Worm (Caenorhabditis elegans) whole organism, late embryonic: ENCODE data around the gene wht-6.

Experiments
- F13H6.1 ChIP-seq: sonication (generic microtip); optimal IDR thresholded peaks from 2 replicates; lab custom pipeline; 2016; ENCODE audit warnings: missing genetic modification characterization, missing compliant biosample characterization
- ama-1 ChIP-seq: fragments of 150-350 bp; optimal IDR thresholded peaks from 2 replicates; lab custom pipeline; 2014
- fax-1 ChIP-seq: sonication (generic microtip); optimal IDR thresholded peaks from 2 replicates; lab custom pipeline; 2016; ENCODE audit warnings: missing genotype, missing genetic modification characterization, missing compliant biosample characterization
- gmeb-2 ChIP-seq: sonication (generic microtip); optimal IDR thresholded peaks from 2 replicates; lab custom pipeline; 2016; ENCODE audit warnings: missing genetic modification characterization, inconsistent platforms, missing compliant biosample characterization
- hlh-15 ChIP-seq: sonication (generic microtip); optimal IDR thresholded peaks from 2 replicates; lab custom pipeline; 2016; ENCODE audit warnings: missing genetic modification characterization, missing compliant biosample characterization
- unc-42 ChIP-seq: sonication (generic microtip); optimal IDR thresholded peaks from 2 replicates; lab custom pipeline; 2016; ENCODE audit warnings: missing genotype, missing genetic modification characterization, missing compliant biosample characterization

ce11 chrIII:6519949-6520348, 48.4 kb downstream of the wht-6 start, which contains the start of gene C09E7.10:
- TF ChIP-seq ama-1 (lab: Kevin White, UChicago) (no peak), unc-42 (tag; lab: Kevin White, UChicago) (no peak), gmeb-2 (tag; lab: Kevin White, UChicago) (no peak), fax-1 (tag; lab: Kevin White, UChicago) (no peak), hlh-15 (no peak), F13H6.1 (tag; lab: Kevin White, UChicago) (no peak)
